Fruit fly (Drosophila melanogaster) whole organism, embryonic: Measurements from ENCODE around the gene dj-1beta.

ENCODE experiments used
- Antp ChIP-seq: fragments of 200-800 bp; sonication (Bioruptor generic); optimal IDR thresholded peaks from 3 replicates; lab custom pipeline; 2016; ENCODE audit warnings: missing biosample characterization, missing genetic modification characterization
- Atf3 ChIP-seq: fragments of 200-800 bp; sonication (Bioruptor generic); optimal IDR thresholded peaks from 3 replicates; lab custom pipeline; 2016; ENCODE audit warnings: missing biosample characterization, missing genetic modification characterization
- BEAF-32 ChIP-seq: fragments of 200-800 bp; sonication (Bioruptor generic); optimal IDR thresholded peaks from 3 replicates; lab custom pipeline; 2017; ENCODE audit warnings: missing biosample characterization, missing genetic modification characterization, mild to moderate bottlenecking, moderate library complexity, missing genetic modification reagents
- CG10321 ChIP-seq: fragments of 200-800 bp; sonication (Bioruptor generic); IDR thresholded peaks from 2 replicates; pipeline ENCODE4 v1.3.6; 2022; ENCODE audit warnings: missing biosample characterization, missing genetic modification characterization
- CG10462 ChIP-seq: fragments of 200-800 bp; sonication (Bioruptor generic); optimal IDR thresholded peaks from 2 replicates; lab custom pipeline; 2016; ENCODE audit warnings: missing biosample characterization, missing genetic modification characterization
- CG10565 ChIP-seq: fragments of 200-800 bp; sonication (Bioruptor generic); optimal IDR thresholded peaks from 3 replicates; lab custom pipeline; 2016; ENCODE audit warnings: missing biosample characterization, mild to moderate bottlenecking, missing genetic modification characterization
- CG11085 ChIP-seq: fragments of 200-800 bp; sonication (Bioruptor generic); IDR thresholded peaks from 2 replicates; pipeline ENCODE4 v1.3.6; 2022; ENCODE audit warnings: missing biosample characterization, missing genetic modification characterization
- CG12071 ChIP-seq: fragments of 200-800 bp; sonication (Bioruptor generic); optimal IDR thresholded peaks from 3 replicates; lab custom pipeline; 2018; ENCODE audit warnings: missing biosample characterization, mild to moderate bottlenecking, missing genetic modification characterization
- CG12942 ChIP-seq: fragments of 200-800 bp; sonication (Bioruptor generic); optimal IDR thresholded peaks from 3 replicates; lab custom pipeline; 2016; ENCODE audit warnings: missing biosample characterization, missing genetic modification characterization
- CG13894 ChIP-seq: fragments of 200-800 bp; sonication (Bioruptor generic); optimal IDR thresholded peaks from 3 replicates; lab custom pipeline; 2018; ENCODE audit warnings: missing biosample characterization, mild to moderate bottlenecking, missing genetic modification characterization, moderate library complexity
- CG15011 ChIP-seq: fragments of 200-800 bp; sonication (Bioruptor generic); optimal IDR thresholded peaks from 3 replicates; lab custom pipeline; 2018; ENCODE audit warnings: missing biosample characterization, mild to moderate bottlenecking, missing genetic modification characterization
- CG1602 ChIP-seq: fragments of 200-800 bp; sonication (Bioruptor generic); optimal IDR thresholded peaks from 3 replicates; lab custom pipeline; 2016; ENCODE audit warnings: missing biosample characterization, missing genetic modification characterization
- CG17568 ChIP-seq: fragments of 200-800 bp; sonication (Bioruptor generic); optimal IDR thresholded peaks from 2 replicates; lab custom pipeline; 2018; ENCODE audit warnings: missing biosample characterization, mild to moderate bottlenecking, missing genetic modification characterization, moderate library complexity
- CG17912 ChIP-seq: fragments of 200-800 bp; sonication (Bioruptor generic); optimal IDR thresholded peaks from 2 replicates; lab custom pipeline; 2018; ENCODE audit warnings: missing biosample characterization, mild to moderate bottlenecking, missing genetic modification characterization
- CG1792 ChIP-seq: fragments of 200-800 bp; sonication (Bioruptor generic); optimal IDR thresholded peaks from 2 replicates; lab custom pipeline; 2016; ENCODE audit warnings: missing biosample characterization, missing genetic modification characterization
- CG18599 ChIP-seq: fragments of 200-800 bp; sonication (Bioruptor generic); optimal IDR thresholded peaks from 3 replicates; lab custom pipeline; 2017; ENCODE audit warnings: missing biosample characterization, missing genetic modification characterization, mild to moderate bottlenecking, moderate library complexity, missing genetic modification reagents
- CG31388 ChIP-seq: fragments of 200-800 bp; sonication (Bioruptor generic); optimal IDR thresholded peaks from 2 replicates; lab custom pipeline; 2016; ENCODE audit warnings: missing biosample characterization, missing genetic modification characterization
- CG34422 ChIP-seq: fragments of 200-800 bp; sonication (Bioruptor generic); IDR thresholded peaks from 3 replicates; pipeline ENCODE4 v1.3.6; 2022; ENCODE audit warnings: missing biosample characterization, missing genetic modification characterization
- CG3995 ChIP-seq: fragments of 200-800 bp; sonication (Bioruptor generic); optimal IDR thresholded peaks from 3 replicates; lab custom pipeline; 2016; ENCODE audit warnings: missing biosample characterization, missing genetic modification characterization
- CG5245 ChIP-seq: fragments of 200-800 bp; sonication (Bioruptor generic); optimal IDR thresholded peaks from 3 replicates; lab custom pipeline; 2016; ENCODE audit warnings: missing biosample characterization, missing genetic modification characterization
- CG5953 ChIP-seq: fragments of 200-800 bp; sonication (Bioruptor generic); IDR thresholded peaks from 2 replicates; pipeline ENCODE4 v1.3.6; 2022; ENCODE audit warnings: missing biosample characterization, missing genetic modification characterization
- CG6854 ChIP-seq: fragments of 200-800 bp; sonication (Bioruptor generic); optimal IDR thresholded peaks from 3 replicates; lab custom pipeline; 2017; ENCODE audit warnings: missing biosample characterization, mild to moderate bottlenecking, missing genetic modification characterization
- CG7839 ChIP-seq: fragments of 200-800 bp; sonication (Bioruptor generic); optimal IDR thresholded peaks from 3 replicates; lab custom pipeline; 2018; ENCODE audit warnings: missing biosample characterization, mild to moderate bottlenecking, missing genetic modification characterization, moderate library complexity
- CHES-1-like ChIP-seq: fragments of 200-800 bp; sonication (Bioruptor generic); optimal IDR thresholded peaks from 2 replicates; lab custom pipeline; 2016; ENCODE audit warnings: missing biosample characterization, missing genetic modification characterization
- Dbx ChIP-seq: fragments of 200-800 bp; sonication (Bioruptor generic); IDR thresholded peaks from 3 replicates; pipeline ENCODE4 v1.3.6; 2022; ENCODE audit warnings: missing biosample characterization, missing genetic modification characterization
- Dip3 ChIP-seq: fragments of 200-800 bp; sonication (Bioruptor generic); optimal IDR thresholded peaks from 3 replicates; lab custom pipeline; 2016; ENCODE audit warnings: missing biosample characterization, missing genetic modification characterization
- HHEX ChIP-seq: fragments of 200-800 bp; sonication (Bioruptor generic); optimal IDR thresholded peaks from 3 replicates; lab custom pipeline; 2017; ENCODE audit warnings: missing biosample characterization, mild to moderate bottlenecking, missing genetic modification characterization, missing genetic modification reagents
- Hmr ChIP-seq: fragments of 200-800 bp; sonication (Bioruptor generic); optimal IDR thresholded peaks from 3 replicates; lab custom pipeline; 2017; ENCODE audit warnings: mild to moderate bottlenecking, missing biosample characterization, missing genetic modification reagents, missing genetic modification characterization
- MESR4 ChIP-seq: fragments of 200-800 bp; sonication (Bioruptor generic); optimal IDR thresholded peaks from 2 replicates; lab custom pipeline; 2018; ENCODE audit warnings: missing biosample characterization, mild to moderate bottlenecking, missing genetic modification characterization, moderate library complexity
- Myb ChIP-seq: fragments of 200-800 bp; sonication (Bioruptor generic); optimal IDR thresholded peaks from 2 replicates; lab custom pipeline; 2016; ENCODE audit warnings: missing biosample characterization, missing genetic modification characterization
- Rfx ChIP-seq: fragments of 200-800 bp; sonication (Bioruptor generic); IDR thresholded peaks from 2 replicates; pipeline ENCODE4 v1.3.6; 2022; ENCODE audit warnings: missing biosample characterization, missing genetic modification characterization
- Side ChIP-seq: fragments of 200-800 bp; sonication (Bioruptor generic); optimal IDR thresholded peaks from 2 replicates; lab custom pipeline; 2016; ENCODE audit warnings: missing biosample characterization, missing genetic modification characterization
- Stat92E ChIP-seq, 3 experiments: fragments of >200 bp in 2 of 3; fragments of 200-800 bp in 1 of 3; sonication (Bioruptor generic) in 1 of 3; optimal IDR thresholded peaks; 2 replicates each; lab custom pipeline; 2017 to 2019; ENCODE audit warnings: missing biosample characterization in 3 of 3, missing genetic modification characterization in 3 of 3, mild to moderate bottlenecking in 1 of 3, moderate library complexity in 1 of 3
- Trl ChIP-seq, 3 experiments: fragments of >200 bp in 2 of 3; fragments of 200-800 bp in 1 of 3; sonication (Bioruptor generic) in 1 of 3; optimal IDR thresholded peaks; 2 replicates in 1 of 3; 3 replicates in 2 of 3; lab custom pipeline; 2016 to 2017; ENCODE audit warnings: missing biosample characterization in 1 of 3, missing genetic modification characterization in 1 of 3
- Vsx1 ChIP-seq: fragments of 200-800 bp; sonication (Bioruptor generic); optimal IDR thresholded peaks from 2 replicates; lab custom pipeline; 2017; ENCODE audit warnings: missing biosample characterization, mild to moderate bottlenecking, missing genetic modification characterization, missing genetic modification reagents
- ab ChIP-seq: fragments of 200-800 bp; sonication (Bioruptor generic); optimal IDR thresholded peaks from 2 replicates; lab custom pipeline; 2016; ENCODE audit warnings: missing biosample characterization, missing genetic modification characterization
- abd-A ChIP-seq: fragments of 200-800 bp; sonication (Bioruptor generic); optimal IDR thresholded peaks from 3 replicates; lab custom pipeline; 2019; ENCODE audit warnings: missing biosample characterization, mild to moderate bottlenecking, missing genetic modification characterization, moderate library complexity
- br ChIP-seq: fragments of >200 bp; optimal IDR thresholded peaks from 2 replicates; lab custom pipeline; 2017
- exex ChIP-seq: fragments of 200-800 bp; sonication (Bioruptor generic); optimal IDR thresholded peaks from 4 replicates; lab custom pipeline; 2018; ENCODE audit warnings: missing biosample characterization, mild to moderate bottlenecking, missing genetic modification characterization, moderate library complexity
- eyg ChIP-seq: fragments of 200-800 bp; sonication (Bioruptor generic); optimal IDR thresholded peaks from 3 replicates; lab custom pipeline; 2016; ENCODE audit warnings: missing biosample characterization, missing genetic modification characterization
- fd3F ChIP-seq: fragments of 200-800 bp; sonication (Bioruptor generic); optimal IDR thresholded peaks from 2 replicates; lab custom pipeline; 2018; ENCODE audit warnings: missing biosample characterization, mild to moderate bottlenecking, missing genetic modification characterization, moderate library complexity
- gem ChIP-seq: fragments of 200-800 bp; sonication (Bioruptor generic); optimal IDR thresholded peaks from 2 replicates; lab custom pipeline; 2019; ENCODE audit warnings: missing biosample characterization, mild to moderate bottlenecking, missing genetic modification characterization, moderate library complexity
- mam ChIP-seq: fragments of 200-800 bp; sonication (Bioruptor generic); optimal IDR thresholded peaks from 3 replicates; lab custom pipeline; 2016; ENCODE audit warnings: missing biosample characterization, missing genetic modification characterization
- phol ChIP-seq: fragments of 200-800 bp; sonication (Bioruptor generic); optimal IDR thresholded peaks from 3 replicates; lab custom pipeline; 2018; ENCODE audit warnings: missing biosample characterization, mild to moderate bottlenecking, missing genetic modification characterization, moderate library complexity
- shn ChIP-seq: fragments of 200-800 bp; sonication (Bioruptor generic); optimal IDR thresholded peaks from 3 replicates; lab custom pipeline; 2016; ENCODE audit warnings: missing biosample characterization, missing genetic modification characterization
- sob ChIP-seq: fragments of 200-800 bp; sonication (Bioruptor generic); IDR thresholded peaks from 2 replicates; pipeline ENCODE4 v1.3.6; 2022; ENCODE audit warnings: missing biosample characterization, missing genetic modification characterization
- stwl ChIP-seq: fragments of 200-800 bp; sonication (Bioruptor generic); optimal IDR thresholded peaks from 3 replicates; lab custom pipeline; 2018; ENCODE audit warnings: missing biosample characterization, mild to moderate bottlenecking, missing genetic modification characterization, moderate library complexity
- vfl ChIP-seq: fragments of 200-800 bp; sonication (Bioruptor generic); optimal IDR thresholded peaks from 2 replicates; lab custom pipeline; 2016; ENCODE audit warnings: missing biosample characterization, missing genetic modification characterization
- vvl ChIP-seq: fragments of 200-800 bp; sonication (Bioruptor generic); IDR thresholded peaks from 2 replicates; pipeline ENCODE4 v1.3.6; 2022; ENCODE audit warnings: missing biosample characterization, missing genetic modification characterization
- zen2 ChIP-seq: fragments of 200-800 bp; sonication (Bioruptor generic); IDR thresholded peaks from 3 replicates; pipeline ENCODE4 v1.3.6; 2022; ENCODE audit warnings: missing biosample characterization, missing genetic modification characterization; ENCODE audit not compliant: partially characterized antibody

Gene dj-1beta

dm6 chr3R:30802115-30802682 lies 4.7 kb upstream of the dj-1beta start (continued):
- TF ChIP-seq CG1792 (peak; percentile 24), sob (peak; percentile 30; the same call in 1 of the 2 replicates), MESR4 (no peak), CG12071 (peak; percentile 28), gem (tag; lab: Kevin White, UChicago) (peak; percentile 25), CG10565 (GFP tag; lab: Kevin White, UChicago) (no peak), shn (no peak), CG34422 (GFP tag; lab: Robert Waterston, UW) (no peak), CG15011 (GFP tag; lab: Kevin White, UChicago) (peak; percentile 17), Rfx (peak; percentile 25; the same call in 1 of the 2 replicates), CG3995 (GFP tag; lab: Kevin White, UChicago) (peak; percentile 3), Atf3 (no peak), ab (GFP tag; lab: Kevin White, UChicago) (no peak), mam (GFP tag; lab: Kevin White, UChicago) (peak; percentile 3), vvl (GFP tag; lab: Robert Waterston, UW) (peak; percentile 41), phol (tag; lab: Kevin White, UChicago) (no peak), Vsx1 (GFP tag; lab: Kevin White, UChicago) (peak; percentile 42), zen2 (GFP tag; lab: Robert Waterston, UW) (no peak), CG31388 (GFP tag; lab: Kevin White, UChicago) (no peak), CG18599 (peak; percentile 63), Myb (GFP tag; lab: Kevin White, UChicago) (peak; percentile 9), CG17912 (GFP tag; lab: Kevin White, UChicago) (no peak), CHES-1-like (no peak), HHEX (peak; percentile 45), CG11085 (GFP tag; lab: Robert Waterston, UW) (peak; percentile 26; the same call in 1 of the 2 replicates), abd-A (no peak), CG5953 (GFP tag; lab: Robert Waterston, UW) (no peak), exex (peak; percentile 15), br (lab: Kevin White, UChicago) (no peak), BEAF-32 (GFP tag; lab: Kevin White, UChicago) (no peak), eyg (peak; percentile 30), Trl (optimal IDR thresholded peaks at IDR 0.05; lab: Kevin White, UChicago) (no peak), Trl (GFP tag; optimal IDR thresholded peaks at IDR 0.05; lab: Kevin White, UChicago) (peak; percentile 21), vfl (GFP tag; lab: Kevin White, UChicago) (no peak), stwl (no peak), CG6854 (GFP tag; lab: Kevin White, UChicago) (peak; percentile 40), CG13894 (tag; lab: Kevin White, UChicago) (peak; percentile 44), Stat92E (GFP tag; optimal IDR thresholded peaks at IDR 0.05; lab: Kevin White, UChicago) (no peak), fd3F (GFP tag; lab: Kevin White, UChicago) (peak; percentile 42), Dip3 (GFP tag; lab: Kevin White, UChicago) (peak; percentile 8), Side (peak; percentile 30), Hmr (GFP tag; lab: Kevin White, UChicago) (peak; percentile 83), Dbx (GFP tag; lab: Robert Waterston, UW) (peak; percentile 33; the same call in 1 of the 3 replicates), CG5245 (GFP tag; lab: Kevin White, UChicago) (no peak), CG10462 (GFP tag; lab: Kevin White, UChicago) (no peak), CG10321 (GFP tag; lab: Robert Waterston, UW) (no peak), CG12942 (no peak), Antp (GFP tag; lab: Kevin White, UChicago) (no peak), CG7839 (tag; lab: Kevin White, UChicago) (no peak), CG17568 (GFP tag; lab: Kevin White, UChicago) (peak; percentile 30), CG1602 (GFP tag; lab: Kevin White, UChicago) (no peak)
